Fruit fly (Drosophila melanogaster) whole organism, pupa: Measurements from ENCODE around the gene CG18666.
A peak's percentile ranks its signal among the peaks of the same experiment; 100 is the strongest.

Source experiments
- CG10348 ChIP-seq: fragments of 200-800 bp; sonication (Bioruptor generic); IDR thresholded peaks from 2 replicates; pipeline ENCODE4 v1.3.6; 2022; ENCODE audit warnings: missing biosample characterization, missing genetic modification characterization
- CG12605 ChIP-seq: fragments of 200-800 bp; sonication (Bioruptor generic); IDR thresholded peaks from 2 replicates; pipeline ENCODE4 v1.3.6; 2022; ENCODE audit warnings: missing biosample characterization, missing genetic modification characterization
- CG13204 ChIP-seq: fragments of 200-800 bp; sonication (Bioruptor generic); optimal IDR thresholded peaks from 2 replicates; lab custom pipeline; 2018; ENCODE audit warnings: missing biosample characterization, mild to moderate bottlenecking, missing genetic modification characterization, moderate library complexity
- CG14655 ChIP-seq: fragments of 200-800 bp; sonication (Bioruptor generic); optimal IDR thresholded peaks from 3 replicates; lab custom pipeline; 2017; ENCODE audit warnings: mild to moderate bottlenecking, missing biosample characterization, missing genetic modification reagents, missing genetic modification characterization
- CG15710 ChIP-seq: fragments of 200-800 bp; sonication (Bioruptor generic); optimal IDR thresholded peaks from 2 replicates; lab custom pipeline; 2018; ENCODE audit warnings: missing biosample characterization, mild to moderate bottlenecking, missing genetic modification characterization, moderate library complexity
- CG17806 ChIP-seq: fragments of 200-800 bp; sonication (Bioruptor generic); optimal IDR thresholded peaks from 2 replicates; lab custom pipeline; 2018; ENCODE audit warnings: missing biosample characterization, mild to moderate bottlenecking, missing genetic modification characterization, moderate library complexity
- CG32121 ChIP-seq: fragments of 200-800 bp; sonication (Bioruptor generic); IDR thresholded peaks from 2 replicates; pipeline ENCODE4 v1.3.6; 2022; ENCODE audit warnings: missing biosample characterization, missing genetic modification characterization
- CG34367 ChIP-seq: fragments of 200-800 bp; sonication (Bioruptor generic); optimal IDR thresholded peaks from 2 replicates; lab custom pipeline; 2018; ENCODE audit warnings: missing biosample characterization, mild to moderate bottlenecking, missing genetic modification characterization
- CG4496 ChIP-seq: fragments of 200-800 bp; sonication (Bioruptor generic); IDR thresholded peaks from 3 replicates; pipeline ENCODE4 v1.3.6; 2022; ENCODE audit warnings: missing biosample characterization, missing genetic modification characterization
- CG8159 ChIP-seq: fragments of 200-800 bp; sonication (Bioruptor generic); optimal IDR thresholded peaks from 3 replicates; lab custom pipeline; 2018; ENCODE audit warnings: missing biosample characterization, mild to moderate bottlenecking, missing genetic modification characterization, moderate library complexity
- CG8301 ChIP-seq: fragments of 200-800 bp; sonication (Bioruptor generic); optimal IDR thresholded peaks from 2 replicates; lab custom pipeline; 2018; ENCODE audit warnings: missing biosample characterization, mild to moderate bottlenecking, missing genetic modification characterization
- CG9948 ChIP-seq: fragments of 200-800 bp; sonication (Bioruptor generic); optimal IDR thresholded peaks from 2 replicates; lab custom pipeline; 2018; ENCODE audit warnings: missing biosample characterization, mild to moderate bottlenecking, missing genetic modification characterization, moderate library complexity
- D1 ChIP-seq: fragments of 200-800 bp; sonication (Bioruptor generic); optimal IDR thresholded peaks from 2 replicates; lab custom pipeline; 2018; ENCODE audit warnings: missing biosample characterization, mild to moderate bottlenecking, missing genetic modification characterization, moderate library complexity
- EcR ChIP-seq: fragments of 200-800 bp; sonication (Bioruptor generic); optimal IDR thresholded peaks from 3 replicates; lab custom pipeline; 2019; ENCODE audit warnings: missing biosample characterization, missing genetic modification characterization, mild to moderate bottlenecking, moderate library complexity, missing genetic modification reagents
- Ets98B ChIP-seq: fragments of 200-800 bp; sonication (Bioruptor generic); IDR thresholded peaks from 2 replicates; pipeline ENCODE4 v1.3.6; 2022; ENCODE audit warnings: missing biosample characterization, missing genetic modification characterization
- Pif1A ChIP-seq: fragments of 200-800 bp; sonication (Bioruptor generic); optimal IDR thresholded peaks from 3 replicates; lab custom pipeline; 2016; ENCODE audit warnings: missing biosample characterization, missing genetic modification characterization
- Pif1B ChIP-seq: fragments of 200-800 bp; sonication (Bioruptor generic); optimal IDR thresholded peaks from 3 replicates; lab custom pipeline; 2016; ENCODE audit warnings: missing biosample characterization, missing genetic modification characterization
- Snoo ChIP-seq: fragments of 200-800 bp; sonication (Bioruptor generic); optimal IDR thresholded peaks from 3 replicates; lab custom pipeline; 2017; ENCODE audit warnings: missing biosample characterization, mild to moderate bottlenecking, missing genetic modification characterization, inconsistent platforms
- fd96Ca ChIP-seq: fragments of 200-800 bp; sonication (Bioruptor generic); IDR thresholded peaks from 3 replicates; pipeline ENCODE4 v1.3.6; 2022; ENCODE audit warnings: missing biosample characterization, missing genetic modification characterization
- gl ChIP-seq: fragments of 200-800 bp; sonication (Bioruptor generic); optimal IDR thresholded peaks from 2 replicates; lab custom pipeline; 2018; ENCODE audit warnings: missing biosample characterization, mild to moderate bottlenecking, missing genetic modification characterization
- rn ChIP-seq: fragments of 200-800 bp; sonication (Bioruptor generic); IDR thresholded peaks from 2 replicates; pipeline ENCODE4 v1.3.6; 2022; ENCODE audit warnings: missing biosample characterization, missing genetic modification characterization

Gene CG18666

dm6 chr2L:11004674-11005045, 29.9 kb upstream of the CG18666 start, which contains the start of gene Nup154:
Gene Nup154, plus strand, starts transcription at chr2L:11004820.
- no peak for TF ChIP-seq CG4496 (GFP tag; lab: Robert Waterston, UW)
- no peak for TF ChIP-seq CG10348
- TF ChIP-seq CG34367 (tag; lab: Kevin White, UChicago), result no peak
- no peak for TF ChIP-seq CG9948 (tag; lab: Kevin White, UChicago)
- no peak for TF ChIP-seq CG8301 (tag; lab: Kevin White, UChicago)
- TF ChIP-seq, all 21 proteins: peak for 0

- peak; percentile 51 for TF ChIP-seq CG15710 (tag; lab: Kevin White, UChicago)
- no peak for TF ChIP-seq CG9948 (tag; lab: Kevin White, UChicago)
- TF ChIP-seq Ets98B (GFP tag; lab: Robert Waterston, UW), result peak; percentile 61
- TF ChIP-seq CG32121, result peak; percentile 45
- peak; percentile 59; the same call in 2 of the 3 replicates for TF ChIP-seq CG4496 (GFP tag; lab: Robert Waterston, UW)
- TF ChIP-seq CG17806 (tag; lab: Kevin White, UChicago), result peak; percentile 31
- no peak for TF ChIP-seq CG8301 (tag; lab: Kevin White, UChicago)
- 0 out of 2 replicates have a peak, but pooled peaks have one; percentile 21 for TF ChIP-seq rn (GFP tag; lab: Robert Waterston, UW)
- TF ChIP-seq CG8159, result peak; percentile 56
- TF ChIP-seq gl (tag; lab: Kevin White, UChicago), result no peak
- TF ChIP-seq EcR (GFP tag; lab: Kevin White, UChicago), result no peak
- TF ChIP-seq Snoo (tag; lab: Kevin White, UChicago), result peak; percentile 44
- TF ChIP-seq CG34367 (tag; lab: Kevin White, UChicago), result no peak
Observed at dm6 chr2L:11010999-11011398, 23.6 kb upstream of the CG18666 start, which contains the start of the genes Art8 and dUTPase. Gene Art8, minus strand, starts transcription at chr2L:11011086. Gene dUTPase, plus strand, starts transcription at chr2L:11011312.

dm6 chr2L:11014018-11014611, 20.5 kb upstream of the CG18666 start:
- TF ChIP-seq Snoo (tag; lab: Kevin White, UChicago) (no peak), Pif1A (GFP tag; lab: Kevin White, UChicago) (no peak), fd96Ca (GFP tag; lab: Robert Waterston, UW) (no peak), CG13204 (GFP tag; lab: Kevin White, UChicago) (peak; percentile 85)

- TF ChIP-seq CG17806 (tag; lab: Kevin White, UChicago) (peak; percentile 46), CG15710 (tag; lab: Kevin White, UChicago) (peak; percentile 51), Pif1B (GFP tag; lab: Kevin White, UChicago) (no peak), CG12605 (peak; percentile 37), CG9948 (tag; lab: Kevin White, UChicago) (peak; percentile 56), CG8159 (peak; percentile 66), CG34367 (tag; lab: Kevin White, UChicago) (peak; percentile 42), CG4496 (GFP tag; lab: Robert Waterston, UW) (no peak), CG8301 (tag; lab: Kevin White, UChicago) (peak; percentile 55), D1 (tag; lab: Kevin White, UChicago) (peak; percentile 11), EcR (GFP tag; lab: Kevin White, UChicago) (peak; percentile 11), Pif1A (GFP tag; lab: Kevin White, UChicago) (no peak)
Observed at dm6 chr2L:11014671-11015070, 19.9 kb upstream of the CG18666 start.

- TF ChIP-seq CG15710 (tag; lab: Kevin White, UChicago) (no peak), D1 (tag; lab: Kevin White, UChicago) (no peak), Snoo (tag; lab: Kevin White, UChicago) (no peak), Pif1B (GFP tag; lab: Kevin White, UChicago) (no peak), CG8159 (no peak), CG8301 (tag; lab: Kevin White, UChicago) (no peak), Pif1A (GFP tag; lab: Kevin White, UChicago) (no peak), CG10348 (no peak), CG14655 (GFP tag; lab: Kevin White, UChicago) (no peak), fd96Ca (GFP tag; lab: Robert Waterston, UW) (no peak), gl (tag; lab: Kevin White, UChicago) (no peak), CG13204 (GFP tag; lab: Kevin White, UChicago) (no peak), CG34367 (tag; lab: Kevin White, UChicago) (no peak), EcR (GFP tag; lab: Kevin White, UChicago) (no peak), rn (GFP tag; lab: Robert Waterston, UW) (no peak), CG17806 (tag; lab: Kevin White, UChicago) (no peak), CG12605 (no peak)
Observed at dm6 chr2L:11015320-11015719, 19.3 kb upstream of the CG18666 start, which contains the start of gene Acp32CD. Gene Acp32CD, plus strand, starts transcription at chr2L:11015620.

dm6 chr2L:11016695-11017094, 17.9 kb upstream of the CG18666 start, which contains the start of gene CG14913:
Gene CG14913, plus strand, starts transcription at chr2L:11016995.
- TF ChIP-seq CG9948 (tag; lab: Kevin White, UChicago) (no peak), CG32121 (no peak), Ets98B (GFP tag; lab: Robert Waterston, UW) (no peak), CG13204 (GFP tag; lab: Kevin White, UChicago) (no peak), EcR (GFP tag; lab: Kevin White, UChicago) (no peak), rn (GFP tag; lab: Robert Waterston, UW) (no peak), CG10348 (no peak)
